Fruit fly (Drosophila melanogaster) whole organism, larva: Measurements from ENCODE around the gene t-Grip84.

ENCODE experiments used
- noc ChIP-seq: fragments of 200-800 bp; sonication (Bioruptor generic); optimal IDR thresholded peaks from 3 replicates; lab custom pipeline; 2019; ENCODE audit warnings: missing biosample characterization, mild to moderate bottlenecking, missing genetic modification characterization, moderate library complexity

Gene t-Grip84

dm6 chr3L:7601122-7601841, 10.5 kb upstream of the t-Grip84 start:
- TF ChIP-seq noc (tag; lab: Kevin White, UChicago): no peak

- TF ChIP-seq noc (tag; lab: Kevin White, UChicago): no peak
Observed at dm6 chr3L:7598329-7598728, 7.5 kb upstream of the t-Grip84 start.

dm6 chr3L:7592791-7593190, 2.0 kb upstream of the t-Grip84 start, which contains the start of gene Pura:
Gene Pura (plus strand): TSS chr3L:7593091.
- TF ChIP-seq noc (tag; lab: Kevin White, UChicago): no peak

dm6 chr3L:7592113-7592752, 1.4 kb upstream of the t-Grip84 start:
- no peak for TF ChIP-seq noc (tag; lab: Kevin White, UChicago)

dm6 chr3L:7583154-7583553, 7.6 kb downstream of the t-Grip84 start, which contains the start of gene mmm:
Gene mmm (plus strand): TSS chr3L:7583454.
- TF ChIP-seq noc (tag; lab: Kevin White, UChicago): no peak

- no peak for TF ChIP-seq noc (tag; lab: Kevin White, UChicago)
Observed at dm6 chr3L:7572948-7573347, 17.9 kb downstream of the t-Grip84 start.

- TF ChIP-seq noc (tag; lab: Kevin White, UChicago): no peak
Observed at dm6 chr3L:7562310-7562709, 28.5 kb downstream of the t-Grip84 start, which contains the start of gene frac. Gene frac (plus strand): TSS chr3L:7562610.

dm6 chr3L:7560580-7560979, 30.2 kb downstream of the t-Grip84 start:
- TF ChIP-seq noc (tag; lab: Kevin White, UChicago): no peak

- TF ChIP-seq noc (tag; lab: Kevin White, UChicago): no peak
Observed at dm6 chr3L:7559937-7560336, 30.9 kb downstream of the t-Grip84 start, which contains the start of gene CG14837. Gene CG14837 (minus strand): TSS chr3L:7560037.

- TF ChIP-seq noc (tag; lab: Kevin White, UChicago): no peak
Observed at dm6 chr3L:7553062-7553461, 37.7 kb downstream of the t-Grip84 start.

- TF ChIP-seq noc (tag; lab: Kevin White, UChicago): no peak
Observed at dm6 chr3L:7552446-7552845, 38.4 kb downstream of the t-Grip84 start.

- no peak for TF ChIP-seq noc (tag; lab: Kevin White, UChicago)
Observed at dm6 chr3L:7550225-7550624, 40.6 kb downstream of the t-Grip84 start.

dm6 chr3L:7545562-7545961, 45.2 kb downstream of the t-Grip84 start:
- no peak for TF ChIP-seq noc (tag; lab: Kevin White, UChicago)

- no peak for TF ChIP-seq noc (tag; lab: Kevin White, UChicago)
Observed at dm6 chr3L:7544639-7545183, 46.1 kb downstream of the t-Grip84 start.

dm6 chr3L:7542357-7542756, 48.4 kb downstream of the t-Grip84 start, which contains the start of gene CG32376:
Gene CG32376 (minus strand): TSS chr3L:7542457.
- no peak for TF ChIP-seq noc (tag; lab: Kevin White, UChicago)

- no peak for TF ChIP-seq noc (tag; lab: Kevin White, UChicago)
Observed at dm6 chr3L:7541068-7541467, 49.7 kb downstream of the t-Grip84 start, which contains the start of gene CG32374. Gene CG32374 (minus strand): TSS chr3L:7541168.
